Fruit fly (Drosophila melanogaster) whole organism, prepupa: ENCODE results near the gene CG2691.
A peak's percentile ranks its signal among the peaks of the same experiment; 100 is the strongest.

Experiments used
- Blimp-1 ChIP-seq: fragments of 200-800 bp; sonication (Bioruptor generic); optimal IDR thresholded peaks from 3 replicates; lab custom pipeline; 2017; ENCODE audit warnings: missing biosample characterization, missing genetic modification characterization, mild to moderate bottlenecking, moderate library complexity, missing genetic modification reagents
- CG10631 ChIP-seq: fragments of 200-800 bp; sonication (Bioruptor generic); optimal IDR thresholded peaks from 2 replicates; lab custom pipeline; 2016; ENCODE audit warnings: missing biosample characterization, missing genetic modification characterization
- CG10669 ChIP-seq: fragments of 200-800 bp; sonication (Bioruptor generic); optimal IDR thresholded peaks from 3 replicates; lab custom pipeline; 2018; ENCODE audit warnings: missing biosample characterization, mild to moderate bottlenecking, missing genetic modification characterization, moderate library complexity
- CG11294 ChIP-seq: fragments of 200-800 bp; sonication (Bioruptor generic); IDR thresholded peaks from 2 replicates; pipeline ENCODE4 v1.3.6; 2022; ENCODE audit warnings: missing biosample characterization, missing genetic modification characterization
- CG11762 ChIP-seq: fragments of 200-800 bp; sonication (Bioruptor generic); optimal IDR thresholded peaks from 3 replicates; lab custom pipeline; 2016; ENCODE audit warnings: missing biosample characterization, missing genetic modification characterization; ENCODE audit not compliant: insufficient read depth
- CG11902 ChIP-seq: fragments of 200-800 bp; sonication (Bioruptor generic); optimal IDR thresholded peaks from 3 replicates; lab custom pipeline; 2016; ENCODE audit warnings: missing biosample characterization, missing genetic modification characterization
- CG16779 ChIP-seq: fragments of 200-800 bp; sonication (Bioruptor generic); optimal IDR thresholded peaks from 3 replicates; lab custom pipeline; 2017; ENCODE audit warnings: missing biosample characterization, mild to moderate bottlenecking, missing genetic modification characterization
- CG3032 ChIP-seq: fragments of 200-800 bp; optimal IDR thresholded peaks from 2 replicates; lab custom pipeline; 2019; ENCODE audit warnings: missing biosample characterization, mild to moderate bottlenecking, missing genetic modification characterization, moderate library complexity
- CG31627 ChIP-seq: fragments of 200-800 bp; sonication (Bioruptor generic); optimal IDR thresholded peaks from 3 replicates; lab custom pipeline; 2016; ENCODE audit warnings: missing biosample characterization, missing genetic modification characterization
- CG32006 ChIP-seq: fragments of 200-800 bp; sonication (Bioruptor generic); optimal IDR thresholded peaks from 3 replicates; lab custom pipeline; 2017; ENCODE audit warnings: missing biosample characterization, mild to moderate bottlenecking, missing genetic modification characterization
- CG34406 ChIP-seq: fragments of 200-800 bp; sonication (Bioruptor generic); optimal IDR thresholded peaks from 3 replicates; lab custom pipeline; 2016; ENCODE audit warnings: missing biosample characterization, missing genetic modification characterization
- CG3919 ChIP-seq: fragments of 200-800 bp; sonication (Bioruptor generic); optimal IDR thresholded peaks from 3 replicates; lab custom pipeline; 2016; ENCODE audit warnings: missing biosample characterization, missing genetic modification characterization
- CG4318 ChIP-seq: fragments of 200-800 bp; sonication (Bioruptor generic); optimal IDR thresholded peaks from 3 replicates; lab custom pipeline; 2017; ENCODE audit warnings: missing biosample characterization, mild to moderate bottlenecking, missing genetic modification characterization
- CG6276 ChIP-seq: fragments of 200-800 bp; sonication (Bioruptor generic); optimal IDR thresholded peaks from 2 replicates; lab custom pipeline; 2017; ENCODE audit warnings: missing biosample characterization, mild to moderate bottlenecking, missing genetic modification characterization
- CG6854 ChIP-seq: fragments of 200-800 bp; sonication (Bioruptor generic); optimal IDR thresholded peaks from 2 replicates; lab custom pipeline; 2017; ENCODE audit warnings: missing biosample characterization, mild to moderate bottlenecking, missing genetic modification characterization
- CG7368 ChIP-seq: fragments of 200-800 bp; sonication (Bioruptor generic); optimal IDR thresholded peaks from 3 replicates; lab custom pipeline; 2016; ENCODE audit warnings: missing biosample characterization, missing genetic modification characterization
- CG8319 ChIP-seq: fragments of 200-800 bp; sonication (Bioruptor generic); optimal IDR thresholded peaks from 3 replicates; lab custom pipeline; 2016; ENCODE audit warnings: missing biosample characterization, missing genetic modification characterization
- CG8632 ChIP-seq: fragments of 200-800 bp; sonication (Bioruptor generic); optimal IDR thresholded peaks from 3 replicates; lab custom pipeline; 2016; ENCODE audit warnings: missing biosample characterization, missing genetic modification characterization
- CG9139 ChIP-seq: fragments of 200-800 bp; sonication (Bioruptor generic); optimal IDR thresholded peaks from 3 replicates; lab custom pipeline; 2017; ENCODE audit warnings: missing biosample characterization, mild to moderate bottlenecking, missing genetic modification characterization
- Eip75B ChIP-seq: fragments of 200-800 bp; sonication (Bioruptor generic); optimal IDR thresholded peaks from 3 replicates; lab custom pipeline; 2016; ENCODE audit warnings: missing biosample characterization, missing genetic modification characterization
- Ets96B ChIP-seq: fragments of 200-800 bp; optimal IDR thresholded peaks from 2 replicates; lab custom pipeline; 2019; ENCODE audit warnings: missing biosample characterization, mild to moderate bottlenecking, missing genetic modification characterization, moderate library complexity
- Gug ChIP-seq: fragments of 200-800 bp; sonication (Bioruptor generic); IDR thresholded peaks from 2 replicates; pipeline ENCODE4 v1.3.6; 2022; ENCODE audit warnings: missing biosample characterization, missing genetic modification characterization
- Hr38 ChIP-seq: sonication (Bioruptor generic); optimal IDR thresholded peaks from 2 replicates; lab custom pipeline; 2016; ENCODE audit warnings: missing biosample characterization, missing genetic modification characterization
- Hr39 ChIP-seq: fragments of 200-800 bp; sonication (Bioruptor generic); optimal IDR thresholded peaks from 2 replicates; lab custom pipeline; 2016; ENCODE audit warnings: missing biosample characterization, missing genetic modification characterization
- Met ChIP-seq: fragments of 200-800 bp; sonication (Bioruptor generic); optimal IDR thresholded peaks from 3 replicates; lab custom pipeline; 2016; ENCODE audit warnings: missing biosample characterization, missing genetic modification characterization
- OdsH ChIP-seq: fragments of 200-800 bp; sonication (Bioruptor generic); optimal IDR thresholded peaks from 3 replicates; lab custom pipeline; 2016; ENCODE audit warnings: missing biosample characterization, missing genetic modification characterization
- Smox ChIP-seq: fragments of 200-800 bp; sonication (Bioruptor generic); optimal IDR thresholded peaks from 3 replicates; lab custom pipeline; 2016; ENCODE audit warnings: missing biosample characterization, missing genetic modification characterization
- Sox102F ChIP-seq: fragments of 200-800 bp; sonication (Bioruptor generic); optimal IDR thresholded peaks from 2 replicates; lab custom pipeline; 2016; ENCODE audit warnings: missing biosample characterization, mild to moderate bottlenecking, missing genetic modification characterization
- Sox14 ChIP-seq: fragments of 200-800 bp; sonication (Bioruptor generic); optimal IDR thresholded peaks from 3 replicates; lab custom pipeline; 2016; ENCODE audit warnings: missing biosample characterization, missing genetic modification characterization
- Sox15 ChIP-seq: fragments of 200-800 bp; sonication (Bioruptor generic); optimal IDR thresholded peaks from 3 replicates; lab custom pipeline; 2016; ENCODE audit warnings: missing biosample characterization, missing genetic modification characterization
- achi ChIP-seq: fragments of 200-800 bp; sonication (Bioruptor generic); optimal IDR thresholded peaks from 3 replicates; lab custom pipeline; 2016; ENCODE audit warnings: missing biosample characterization, missing genetic modification characterization
- acj6 ChIP-seq: fragments of 200-800 bp; sonication (Bioruptor generic); optimal IDR thresholded peaks from 3 replicates; lab custom pipeline; 2016; ENCODE audit warnings: missing biosample characterization, missing genetic modification characterization
- cyc ChIP-seq: fragments of 200-800 bp; sonication (Bioruptor generic); optimal IDR thresholded peaks from 3 replicates; lab custom pipeline; 2016; ENCODE audit warnings: missing biosample characterization, missing genetic modification characterization
- dac ChIP-seq: fragments of 200-800 bp; sonication (Bioruptor generic); optimal IDR thresholded peaks from 2 replicates; lab custom pipeline; 2017; ENCODE audit warnings: missing biosample characterization, mild to moderate bottlenecking, missing genetic modification characterization
- dsx ChIP-seq: fragments of 200-800 bp; optimal IDR thresholded peaks from 3 replicates; lab custom pipeline; 2019; ENCODE audit warnings: missing biosample characterization, mild to moderate bottlenecking, missing genetic modification characterization, moderate library complexity; ENCODE audit not compliant: poor library complexity, severe bottlenecking
- eg ChIP-seq: fragments of 200-800 bp; sonication (Bioruptor generic); IDR thresholded peaks from 3 replicates; pipeline ENCODE4 v1.3.6; 2022; ENCODE audit warnings: missing biosample characterization, missing genetic modification characterization
- esn ChIP-seq: fragments of 200-800 bp; sonication (Bioruptor generic); optimal IDR thresholded peaks from 2 replicates; lab custom pipeline; 2016; ENCODE audit warnings: missing biosample characterization, mild to moderate bottlenecking, missing genetic modification characterization, moderate library complexity
- fd59A ChIP-seq: fragments of 200-800 bp; sonication (Bioruptor generic); optimal IDR thresholded peaks from 2 replicates; lab custom pipeline; 2017; ENCODE audit warnings: missing biosample characterization, mild to moderate bottlenecking, missing genetic modification characterization, missing genetic modification reagents
- fd85E ChIP-seq: fragments of 200-800 bp; sonication (Bioruptor generic); optimal IDR thresholded peaks from 3 replicates; lab custom pipeline; 2016; ENCODE audit warnings: missing biosample characterization, missing genetic modification characterization
- fkh ChIP-seq: fragments of 200-800 bp; sonication (Bioruptor generic); optimal IDR thresholded peaks from 3 replicates; lab custom pipeline; 2017; ENCODE audit warnings: missing biosample characterization, mild to moderate bottlenecking, missing genetic modification characterization, moderate library complexity
- lz ChIP-seq: fragments of 200-800 bp; sonication (Bioruptor generic); optimal IDR thresholded peaks from 3 replicates; lab custom pipeline; 2016; ENCODE audit warnings: missing biosample characterization, missing genetic modification characterization
- net ChIP-seq: fragments of 200-800 bp; sonication (Bioruptor generic); optimal IDR thresholded peaks from 3 replicates; lab custom pipeline; 2016; ENCODE audit warnings: missing biosample characterization, missing genetic modification characterization
- pdm3 ChIP-seq: fragments of 200-800 bp; sonication (Bioruptor generic); optimal IDR thresholded peaks from 3 replicates; lab custom pipeline; 2016; ENCODE audit warnings: missing biosample characterization, missing genetic modification characterization
- salr ChIP-seq, 2 experiments: fragments of 200-800 bp; sonication (Bioruptor generic); optimal IDR thresholded peaks; 3 replicates each; lab custom pipeline; 2016 to 2018; ENCODE audit warnings: missing biosample characterization in 2 of 2, missing genetic modification characterization in 2 of 2, mild to moderate bottlenecking in 1 of 2
- ss ChIP-seq, 2 experiments: fragments of 200-800 bp; sonication (Bioruptor generic); optimal IDR thresholded peaks; 2 replicates in 1 of 2; 3 replicates in 1 of 2; lab custom pipeline; 2017 to 2018; ENCODE audit warnings: mild to moderate bottlenecking in 2 of 2, missing biosample characterization in 2 of 2, missing genetic modification characterization in 2 of 2, moderate library complexity in 1 of 2
- svp ChIP-seq: fragments of 200-800 bp; sonication (Bioruptor generic); peaks from one replicate; lab custom pipeline; 2016; ENCODE audit warnings: missing biosample characterization, missing genetic modification characterization
- topi ChIP-seq: fragments of 200-800 bp; sonication (Bioruptor generic); optimal IDR thresholded peaks from 3 replicates; lab custom pipeline; 2016; ENCODE audit warnings: missing biosample characterization, missing genetic modification characterization

CG2691 gene

dm6 chrX:13625080-13625723 is 994 bp upstream of the CG2691 start (continued):
- TF ChIP-seq Met (GFP tag; lab: Kevin White, UChicago) = no peak
- no peak for TF ChIP-seq CG11762
- no peak for TF ChIP-seq CG4318 (GFP tag; lab: Kevin White, UChicago)
- no peak for TF ChIP-seq CG16779 (tag; lab: Kevin White, UChicago)
- TF ChIP-seq CG8632 (GFP tag; lab: Kevin White, UChicago) = no peak
- TF ChIP-seq Hr39 (GFP tag; lab: Kevin White, UChicago) = no peak
- TF ChIP-seq dac (GFP tag; lab: Kevin White, UChicago) = no peak
- no peak for TF ChIP-seq CG34406 (GFP tag; lab: Kevin White, UChicago)

DNA sequence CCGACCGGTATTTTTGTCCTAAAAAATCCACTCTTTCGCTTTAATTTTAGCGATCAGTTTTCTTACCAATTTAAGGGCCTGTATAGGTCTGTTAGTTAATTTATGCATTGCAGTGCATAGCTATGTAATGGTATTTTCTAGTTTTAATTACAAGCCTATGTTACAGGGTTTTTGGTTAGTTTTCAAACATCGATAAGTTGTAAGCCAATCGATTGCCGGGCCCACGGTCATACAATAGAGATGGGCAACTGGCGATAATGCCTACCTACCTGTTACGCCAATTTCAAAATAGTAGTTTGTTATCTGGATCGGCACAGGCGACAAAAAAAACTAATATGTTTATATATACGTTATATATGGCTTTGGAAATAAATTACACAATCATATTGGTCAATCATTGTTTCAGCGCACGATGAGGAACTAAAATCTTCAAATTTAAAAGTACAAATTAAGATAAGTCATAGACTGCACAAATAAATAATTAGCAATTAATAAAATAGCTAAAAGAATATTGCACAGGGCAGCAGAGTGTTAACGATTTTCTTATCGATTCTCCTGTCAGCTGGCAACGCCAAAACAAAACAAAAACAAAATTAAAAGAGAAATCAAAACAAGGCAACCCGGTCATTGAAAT is 7.7 kb downstream of the CG2691 start, which contains the start of the genes tth and Tango2:
tth (minus strand) TSS at position 170 of the 634 bp plus-strand sequence.
Tango2 (plus strand) TSS at position 573 of the 634 bp plus-strand sequence.
- peak; percentile 86 for TF ChIP-seq Met (GFP tag; lab: Kevin White, UChicago)
- no peak for TF ChIP-seq dac (GFP tag; lab: Kevin White, UChicago)
- TF ChIP-seq cyc (GFP tag; lab: Kevin White, UChicago) = peak; percentile 79
- TF ChIP-seq CG16779 (tag; lab: Kevin White, UChicago) = no peak
- peak; percentile 81 for TF ChIP-seq CG8632 (GFP tag; lab: Kevin White, UChicago)
- no peak for TF ChIP-seq Hr38 (GFP tag; lab: Kevin White, UChicago)
- peak; percentile 89 for TF ChIP-seq acj6 (GFP tag; lab: Kevin White, UChicago)
- TF ChIP-seq CG6854 (GFP tag; lab: Kevin White, UChicago) = no peak
- peak; percentile 70 for TF ChIP-seq Ets96B (tag; lab: Kevin White, UChicago)
- peak; percentile 84 for TF ChIP-seq Eip75B (GFP tag; lab: Kevin White, UChicago)
- TF ChIP-seq Gug = peak; percentile 86
- TF ChIP-seq fd59A (GFP tag; lab: Kevin White, UChicago) = peak; percentile 68
- peak; percentile 56 for TF ChIP-seq CG11762
- TF ChIP-seq CG6276 (GFP tag; lab: Kevin White, UChicago) = no peak
- peak; percentile 76 for TF ChIP-seq Sox15
- TF ChIP-seq svp (GFP tag; lab: Kevin White, UChicago) = peak; percentile 94
- peak; percentile 58 for TF ChIP-seq CG11902 (GFP tag; lab: Kevin White, UChicago)
- peak; percentile 90 for TF ChIP-seq Smox (GFP tag; lab: Kevin White, UChicago)
- peak; percentile 56 to 78 for TF ChIP-seq ss (GFP tag; optimal IDR thresholded peaks at IDR 0.05; lab: Kevin White, UChicago)
- TF ChIP-seq lz = peak; percentile 92
- TF ChIP-seq CG3032 = peak; percentile 82
- TF ChIP-seq fkh (GFP tag; lab: Kevin White, UChicago) = peak; percentile 29
- TF ChIP-seq CG10631 (GFP tag; lab: Kevin White, UChicago) = peak; percentile 84
- TF ChIP-seq fd85E = peak; percentile 22
- peak; percentile 38 for TF ChIP-seq CG8319 (GFP tag; lab: Kevin White, UChicago)
- TF ChIP-seq salr (GFP tag; optimal IDR thresholded peaks at IDR 0.05; lab: Kevin White, UChicago) = peak in 1 of 2 experiments; percentile 60
- TF ChIP-seq net (GFP tag; lab: Kevin White, UChicago) = peak; percentile 77
- peak; percentile 58 for TF ChIP-seq CG11294 (GFP tag; lab: Robert Waterston, UW)
- peak; percentile 77 for TF ChIP-seq dsx (GFP tag; lab: Kevin White, UChicago)
- peak; percentile 93 for TF ChIP-seq esn (GFP tag; lab: Kevin White, UChicago)
- TF ChIP-seq CG3919 (GFP tag; lab: Kevin White, UChicago) = peak; percentile 78
- TF ChIP-seq CG10669 = peak; percentile 73
- peak; percentile 85 for TF ChIP-seq Sox14
- peak; percentile 87 for TF ChIP-seq OdsH
- TF ChIP-seq CG9139 (GFP tag; lab: Kevin White, UChicago) = no peak
- TF ChIP-seq eg (GFP tag; lab: Robert Waterston, UW) = peak; percentile 83
- peak; percentile 85 for TF ChIP-seq achi
- peak; percentile 93 for TF ChIP-seq pdm3 (GFP tag; lab: Kevin White, UChicago)
- TF ChIP-seq CG32006 (GFP tag; lab: Kevin White, UChicago) = peak; percentile 87
- peak; percentile 89 for TF ChIP-seq topi (GFP tag; lab: Kevin White, UChicago)
- TF ChIP-seq CG7368 = peak; percentile 41
- TF ChIP-seq CG34406 (GFP tag; lab: Kevin White, UChicago) = peak; percentile 70
- TF ChIP-seq CG31627 (GFP tag; lab: Kevin White, UChicago) = peak; percentile 91
- TF ChIP-seq Blimp-1 = peak; percentile 43
- no peak for TF ChIP-seq Sox102F (GFP tag; lab: Kevin White, UChicago)
